Worm (Caenorhabditis elegans) whole organism, L1 larva: ENCODE data around the gene acs-1.

Experiments used
- C16A3.4 ChIP-seq: fragments of 150-350 bp; optimal IDR thresholded peaks from 2 replicates; lab custom pipeline; 2014; ENCODE audit warnings: missing biosample characterization, missing genetic modification characterization
- ama-1 ChIP-seq: fragments of 150-350 bp; optimal IDR thresholded peaks from 2 replicates; lab custom pipeline; 2014
- ceh-88 ChIP-seq: fragments of 200-800 bp; sonication (Bioruptor generic); IDR thresholded peaks from 2 replicates; pipeline ENCODE4 v1.3.6; 2022; ENCODE audit warnings: missing genetic modification characterization, missing compliant biosample characterization
- ceh-90 ChIP-seq: sonication (generic microtip); optimal IDR thresholded peaks from 2 replicates; lab custom pipeline; 2016; ENCODE audit warnings: missing genetic modification characterization, missing compliant biosample characterization
- dpl-1 ChIP-seq, 3 experiments: fragments of 150-350 bp in 2 of 3; sonication (generic microtip) in 1 of 3; optimal IDR thresholded peaks; 2 replicates each; lab custom pipeline; 2014 to 2017; ENCODE audit warnings: missing biosample characterization in 3 of 3, missing genetic modification characterization in 3 of 3, missing genetic modification reagents in 3 of 3
- dsc-1 ChIP-seq: sonication (generic microtip); optimal IDR thresholded peaks from 2 replicates; lab custom pipeline; 2016; ENCODE audit warnings: mild to moderate bottlenecking, missing genetic modification characterization, missing compliant biosample characterization
- efl-1 ChIP-seq, 4 experiments: fragments of 150-350 bp; optimal IDR thresholded peaks in 3 of 4; peaks in 1 of 4; 1 replicate in 1 of 4; 2 replicates in 3 of 4; lab custom pipeline; 2014; ENCODE audit warnings: missing biosample characterization in 2 of 4, missing genetic modification characterization in 2 of 4, missing genetic modification reagents in 2 of 4
- efl-3 ChIP-seq: fragments of 200-800 bp; sonication (Bioruptor generic); optimal IDR thresholded peaks from 2 replicates; lab custom pipeline; 2018; ENCODE audit warnings: mild to moderate bottlenecking, missing genetic modification characterization, missing compliant biosample characterization
- egl-27 ChIP-seq, 2 experiments: fragments of 150-350 bp in 1 of 2; sonication (generic microtip); optimal IDR thresholded peaks; 3 replicates each; lab custom pipeline; 2017 to 2018; ENCODE audit warnings: missing biosample characterization in 2 of 2, missing genetic modification characterization in 2 of 2, missing genetic modification reagents in 2 of 2
- elt-3 ChIP-seq, 6 experiments: fragments of 150-350 bp in 1 of 6; sonication (generic microtip); optimal IDR thresholded peaks; 2 replicates each; lab custom pipeline; 2017 to 2018; ENCODE audit warnings: missing biosample characterization in 6 of 6, missing genetic modification characterization in 6 of 6, inconsistent platforms in 1 of 6
- hlh-17 ChIP-seq: fragments of 200-800 bp; sonication (Bioruptor generic); optimal IDR thresholded peaks from 2 replicates; lab custom pipeline; 2018; ENCODE audit warnings: missing genetic modification characterization, mild to moderate bottlenecking, missing compliant biosample characterization, moderate library complexity, borderline replicate concordance
- hpl-2 ChIP-seq: fragments of 150-350 bp; optimal IDR thresholded peaks from 2 replicates; lab custom pipeline; 2014; ENCODE audit warnings: missing biosample characterization, missing genetic modification reagents, missing genetic modification characterization
- irx-1 ChIP-seq: sonication (generic microtip); optimal IDR thresholded peaks from 2 replicates; lab custom pipeline; 2016; ENCODE audit warnings: missing genetic modification characterization, missing compliant biosample characterization
- isw-1 ChIP-seq: fragments of 200-800 bp; sonication (Bioruptor generic); IDR thresholded peaks from 2 replicates; pipeline ENCODE4 v1.3.6; 2022; ENCODE audit warnings: missing genetic modification characterization, missing compliant biosample characterization
- jun-1 ChIP-seq: fragments of 150-350 bp; optimal IDR thresholded peaks from 2 replicates; lab custom pipeline; 2014; ENCODE audit warnings: missing biosample characterization, missing genetic modification reagents, missing genetic modification characterization
- lin-14 ChIP-seq: fragments of 200-800 bp; sonication (Bioruptor generic); optimal IDR thresholded peaks from 2 replicates; lab custom pipeline; 2018; ENCODE audit warnings: mild to moderate bottlenecking, missing genetic modification characterization, moderate library complexity, missing compliant biosample characterization
- lin-15B ChIP-seq: fragments of 150-350 bp; sonication (generic microtip); optimal IDR thresholded peaks from 3 replicates; lab custom pipeline; 2014; ENCODE audit warnings: missing biosample characterization, missing genetic modification characterization
- lin-35 ChIP-seq, 2 experiments: fragments of 150-350 bp; optimal IDR thresholded peaks; 2 replicates each; lab custom pipeline; 2014; ENCODE audit warnings: missing biosample characterization in 2 of 2, missing genetic modification characterization in 2 of 2, missing genetic modification reagents in 2 of 2
- lir-3 ChIP-seq: sonication (generic microtip); optimal IDR thresholded peaks from 2 replicates; lab custom pipeline; 2016; ENCODE audit warnings: mild to moderate bottlenecking, missing genetic modification characterization, moderate library complexity, missing compliant biosample characterization; ENCODE audit not compliant: poor library complexity
- mdl-1 ChIP-seq, 2 experiments: fragments of 150-350 bp; optimal IDR thresholded peaks; 2 replicates each; lab custom pipeline; 2014 to 2017; ENCODE audit warnings: missing biosample characterization in 2 of 2, missing genetic modification characterization in 2 of 2, inconsistent platforms in 1 of 2
- mep-1 ChIP-seq: fragments of 150-350 bp; optimal IDR thresholded peaks from 2 replicates; lab custom pipeline; 2014; ENCODE audit warnings: missing biosample characterization, missing genetic modification characterization
- nhr-19 ChIP-seq: fragments of 200-800 bp; sonication (Bioruptor generic); conservative IDR thresholded peaks from 2 replicates; pipeline ENCODE4 v1.3.6; 2022; ENCODE audit warnings: missing genetic modification characterization, missing compliant biosample characterization
- nhr-20 ChIP-seq: sonication (generic microtip); optimal IDR thresholded peaks from 2 replicates; lab custom pipeline; 2016; ENCODE audit warnings: mild to moderate bottlenecking, missing genetic modification characterization, missing compliant biosample characterization
- nhr-28 ChIP-seq: fragments of 150-350 bp; optimal IDR thresholded peaks from 2 replicates; lab custom pipeline; 2014; ENCODE audit warnings: missing biosample characterization, missing genetic modification characterization
- nhr-76 ChIP-seq: sonication (generic microtip); optimal IDR thresholded peaks from 2 replicates; lab custom pipeline; 2017; ENCODE audit warnings: missing biosample characterization, missing genetic modification characterization
- nhr-77 ChIP-seq: fragments of 150-350 bp; optimal IDR thresholded peaks from 2 replicates; lab custom pipeline; 2014; ENCODE audit warnings: missing biosample characterization, missing genetic modification characterization
- nhr-90 ChIP-seq: sonication (generic microtip); optimal IDR thresholded peaks from 2 replicates; lab custom pipeline; 2016; ENCODE audit warnings: mild to moderate bottlenecking, missing genetic modification characterization, missing compliant biosample characterization; ENCODE audit not compliant: poor library complexity
- rnt-1 ChIP-seq: sonication (generic microtip); optimal IDR thresholded peaks from 2 replicates; lab custom pipeline; 2016; ENCODE audit warnings: mild to moderate bottlenecking, missing genetic modification characterization, moderate library complexity, missing compliant biosample characterization
- snu-23 ChIP-seq: sonication (generic microtip); optimal IDR thresholded peaks from 2 replicates; lab custom pipeline; 2016; ENCODE audit warnings: missing genetic modification characterization, missing compliant biosample characterization
- sptf-1 ChIP-seq: fragments of 150-350 bp; optimal IDR thresholded peaks from 2 replicates; lab custom pipeline; 2014; ENCODE audit warnings: missing biosample characterization, missing genetic modification characterization
- swsn-7 ChIP-seq: sonication (generic microtip); optimal IDR thresholded peaks from 2 replicates; lab custom pipeline; 2016; ENCODE audit warnings: missing genetic modification characterization, missing compliant biosample characterization
- tlp-1 ChIP-seq: fragments of 150-350 bp; optimal IDR thresholded peaks from 2 replicates; lab custom pipeline; 2014; ENCODE audit warnings: missing biosample characterization, missing genetic modification characterization
- xbp-1 ChIP-seq: sonication (generic microtip); optimal IDR thresholded peaks from 2 replicates; lab custom pipeline; 2016; ENCODE audit warnings: missing genetic modification characterization, missing compliant biosample characterization
- zip-4 ChIP-seq: fragments of 200-800 bp; sonication (Bioruptor generic); optimal IDR thresholded peaks from 2 replicates; lab custom pipeline; 2018; ENCODE audit warnings: mild to moderate bottlenecking, missing genetic modification characterization, moderate library complexity, missing compliant biosample characterization
- ztf-11 ChIP-seq, 2 experiments: sonication (generic microtip); optimal IDR thresholded peaks; 2 replicates each; lab custom pipeline; 2016 to 2017; ENCODE audit warnings: missing genetic modification characterization in 2 of 2, missing biosample characterization in 1 of 2, missing compliant biosample characterization in 1 of 2
- ztf-4 ChIP-seq: fragments of 150-350 bp; optimal IDR thresholded peaks from 2 replicates; lab custom pipeline; 2014; ENCODE audit warnings: missing biosample characterization, missing genetic modification characterization

The acs-1 gene

ce11 chrV:6546450-6547171 is 21.8 kb downstream of the acs-1 start, which contains the start of gene dre-1:
Gene dre-1 (minus strand): TSS chrV:6546500.
- TF ChIP-seq lin-35 (GFP tag; optimal IDR thresholded peaks at IDR 0.05; lab: Kevin White, UChicago) (peak in 1 of 2 experiments; percentile 12), efl-1 (optimal IDR thresholded peaks at IDR 0.05; lab: Kevin White, UChicago) (no peak), efl-1 (GFP tag; optimal IDR thresholded peaks at IDR 0.05 in 1 of 2; lab: Kevin White, UChicago) (peak in 1 of 2 experiments; percentile 35), ama-1 (lab: Kevin White, UChicago) (no peak)

- no peak for TF ChIP-seq irx-1 (tag; lab: Kevin White, UChicago)
- TF ChIP-seq efl-1 (optimal IDR thresholded peaks at IDR 0.05; lab: Kevin White, UChicago) = no peak
- TF ChIP-seq efl-1 (GFP tag; optimal IDR thresholded peaks at IDR 0.05 in 1 of 2; lab: Kevin White, UChicago) = peak in 1 of 2 experiments; percentile 21
- TF ChIP-seq, all 84 proteins: peak for 1
Measured at ce11 chrV:6548309-6548708, 23.5 kb downstream of the acs-1 start.

- no peak for TF ChIP-seq efl-1 (optimal IDR thresholded peaks at IDR 0.05; lab: Kevin White, UChicago)
- peak in 1 of 2 experiments; percentile 83 for TF ChIP-seq efl-1 (GFP tag; optimal IDR thresholded peaks at IDR 0.05 in 1 of 2; lab: Kevin White, UChicago)
- TF ChIP-seq isw-1 (GFP tag; lab: Robert Waterston, UW) = no peak
- no peak for TF ChIP-seq nhr-76 (tag; lab: Kevin White, UChicago)
- TF ChIP-seq, all 84 proteins: peak for 1
Measured at ce11 chrV:6549148-6549547, 24.4 kb downstream of the acs-1 start, which contains the start of gene K04A8.20. Gene K04A8.20 (plus strand): TSS chrV:6549448.

ce11 chrV:6549871-6550270 is 25.1 kb downstream of the acs-1 start, which contains the start of gene lipl-4:
Gene lipl-4 (plus strand): TSS chrV:6550171.
- no peak for TF ChIP-seq ztf-11 (tag; optimal IDR thresholded peaks at IDR 0.05; lab: Kevin White, UChicago)
- TF ChIP-seq lin-15B (tag; lab: Kevin White, UChicago) = no peak
- TF ChIP-seq ceh-90 = no peak
- TF ChIP-seq zip-4 (GFP tag; lab: Kevin White, UChicago) = no peak
- no peak for TF ChIP-seq sptf-1 (tag; lab: Kevin White, UChicago)
- no peak for TF ChIP-seq lin-35 (GFP tag; optimal IDR thresholded peaks at IDR 0.05; lab: Kevin White, UChicago)
- no peak for TF ChIP-seq hlh-17 (GFP tag; lab: Kevin White, UChicago)
- TF ChIP-seq lir-3 (tag; lab: Kevin White, UChicago) = no peak
- no peak for TF ChIP-seq swsn-7 (tag; lab: Kevin White, UChicago)
- TF ChIP-seq nhr-77 (tag; lab: Kevin White, UChicago) = no peak
- TF ChIP-seq nhr-76 (tag; lab: Kevin White, UChicago) = no peak
- no peak for TF ChIP-seq jun-1 (tag; lab: Kevin White, UChicago)
- no peak for TF ChIP-seq ztf-4
- TF ChIP-seq isw-1 (GFP tag; lab: Robert Waterston, UW) = no peak
- no peak for TF ChIP-seq egl-27 (tag; optimal IDR thresholded peaks at IDR 0.05; lab: Kevin White, UChicago)
- TF ChIP-seq nhr-19 (GFP tag; lab: Robert Waterston, UW) = no peak

ce11 chrV:6551707-6552390 is 27.1 kb downstream of the acs-1 start, which contains the start of gene twk-10:
Gene twk-10 (plus strand): TSS chrV:6552340.
- TF ChIP-seq nhr-19 (GFP tag; lab: Robert Waterston, UW) (peak; percentile 44), mep-1 (tag; lab: Kevin White, UChicago) (peak; percentile 52), nhr-77 (tag; lab: Kevin White, UChicago) (peak; percentile 28), nhr-28 (tag; lab: Kevin White, UChicago) (no peak), tlp-1 (tag; lab: Kevin White, UChicago) (no peak), efl-3 (GFP tag; lab: Kevin White, UChicago) (no peak), hpl-2 (GFP tag; lab: Kevin White, UChicago) (no peak), lin-35 (GFP tag; optimal IDR thresholded peaks at IDR 0.05; lab: Kevin White, UChicago) (peak; percentile 21 to 48), mdl-1 (tag; optimal IDR thresholded peaks at IDR 0.05; lab: Kevin White, UChicago) (peak in 1 of 2 experiments; percentile 42), rnt-1 (tag; lab: Kevin White, UChicago) (peak; percentile 45), dsc-1 (tag; lab: Kevin White, UChicago) (peak; percentile 3), xbp-1 (peak; percentile 15), swsn-7 (tag; lab: Kevin White, UChicago) (peak; percentile 24), C16A3.4 (tag; lab: Kevin White, UChicago) (peak; percentile 28), irx-1 (tag; lab: Kevin White, UChicago) (peak; percentile 27), snu-23 (peak; percentile 42), elt-3 (tag; optimal IDR thresholded peaks at IDR 0.05; lab: Kevin White, UChicago) (peak in 1 of 6 experiments; percentile 10), ceh-88 (GFP tag; lab: Robert Waterston, UW) (no peak), nhr-20 (tag; lab: Kevin White, UChicago) (peak; percentile 47), nhr-90 (tag; lab: Kevin White, UChicago) (peak; percentile 42), efl-1 (optimal IDR thresholded peaks at IDR 0.05; lab: Kevin White, UChicago) (peak; percentile 18 to 36), efl-1 (GFP tag; optimal IDR thresholded peaks at IDR 0.05 in 1 of 2; lab: Kevin White, UChicago) (peak in 1 of 2 experiments; percentile 94), lin-14 (GFP tag; lab: Kevin White, UChicago) (peak; percentile 17), dpl-1 (GFP tag; optimal IDR thresholded peaks at IDR 0.05; lab: Kevin White, UChicago) (peak in 1 of 3 experiments; percentile 35)
